Worm (Caenorhabditis elegans) whole organism, L2 larva: ENCODE data around the gene brf-1.
A peak's percentile ranks its signal among the peaks of the same experiment; 100 is the strongest.

Experiments
- ama-1 ChIP-seq: fragments of 150-350 bp; optimal IDR thresholded peaks from 2 replicates; lab custom pipeline; 2018; ENCODE audit warnings: inconsistent platforms
- ceh-16 ChIP-seq: fragments of 150-350 bp; optimal IDR thresholded peaks from 2 replicates; lab custom pipeline; 2014; ENCODE audit warnings: missing biosample characterization, missing genetic modification characterization
- crh-2 ChIP-seq: sonication (generic microtip); optimal IDR thresholded peaks from 2 replicates; lab custom pipeline; 2017; ENCODE audit warnings: missing biosample characterization, missing genetic modification characterization
- elt-1 ChIP-seq: fragments of 150-350 bp; optimal IDR thresholded peaks from 2 replicates; lab custom pipeline; 2014; ENCODE audit warnings: missing biosample characterization, missing genetic modification characterization
- elt-3 ChIP-seq: sonication (generic microtip); optimal IDR thresholded peaks from 2 replicates; lab custom pipeline; 2017; ENCODE audit warnings: missing biosample characterization, missing genetic modification characterization
- fos-1 ChIP-seq: fragments of 150-350 bp; optimal IDR thresholded peaks from 2 replicates; lab custom pipeline; 2014; ENCODE audit warnings: missing biosample characterization, missing genetic modification characterization
- nhr-11 ChIP-seq: fragments of 150-350 bp; optimal IDR thresholded peaks from 2 replicates; lab custom pipeline; 2014; ENCODE audit warnings: missing biosample characterization, missing genetic modification characterization
- nhr-12 ChIP-seq: fragments of 150-350 bp; optimal IDR thresholded peaks from 2 replicates; lab custom pipeline; 2014; ENCODE audit warnings: missing biosample characterization, missing genetic modification characterization
- peb-1 ChIP-seq: fragments of 150-350 bp; optimal IDR thresholded peaks from 2 replicates; lab custom pipeline; 2014; ENCODE audit warnings: missing biosample characterization, missing genetic modification characterization
- sem-4 ChIP-seq: fragments of 150-350 bp; optimal IDR thresholded peaks from 2 replicates; lab custom pipeline; 2014; ENCODE audit warnings: missing biosample characterization, missing genetic modification reagents, missing genetic modification characterization
- unc-39 ChIP-seq: fragments of 150-350 bp; optimal IDR thresholded peaks from 2 replicates; lab custom pipeline; 2014; ENCODE audit warnings: missing biosample characterization, missing genetic modification characterization

- TF ChIP-seq crh-2 (tag; lab: Kevin White, UChicago) (peak; percentile 20), nhr-11 (tag; lab: Kevin White, UChicago) (no peak), ceh-16 (tag; lab: Kevin White, UChicago) (no peak), nhr-12 (tag; lab: Kevin White, UChicago) (no peak), sem-4 (no peak), ama-1 (no peak), fos-1 (no peak), peb-1 (tag; lab: Kevin White, UChicago) (no peak), unc-39 (tag; lab: Kevin White, UChicago) (no peak), elt-3 (tag; lab: Kevin White, UChicago) (no peak), elt-1 (no peak)
Observed at ce11 chrII:7341572-7342303, 36.1 kb downstream of the brf-1 start.
